Worm (Caenorhabditis elegans) whole organism, L4/young adult: ENCODE results near the gene Y43F8B.22.

Experiments used
- W03F9.2 ChIP-seq: fragments of 150-350 bp; optimal IDR thresholded peaks from 2 replicates; lab custom pipeline; 2014; ENCODE audit warnings: missing biosample characterization, missing genetic modification characterization
- him-1 ChIP-seq: sonication (generic microtip); optimal IDR thresholded peaks from 2 replicates; lab custom pipeline; 2016; ENCODE audit warnings: missing genotype, missing genetic modification reagents, missing genetic modification characterization, missing compliant biosample characterization

DNA sequence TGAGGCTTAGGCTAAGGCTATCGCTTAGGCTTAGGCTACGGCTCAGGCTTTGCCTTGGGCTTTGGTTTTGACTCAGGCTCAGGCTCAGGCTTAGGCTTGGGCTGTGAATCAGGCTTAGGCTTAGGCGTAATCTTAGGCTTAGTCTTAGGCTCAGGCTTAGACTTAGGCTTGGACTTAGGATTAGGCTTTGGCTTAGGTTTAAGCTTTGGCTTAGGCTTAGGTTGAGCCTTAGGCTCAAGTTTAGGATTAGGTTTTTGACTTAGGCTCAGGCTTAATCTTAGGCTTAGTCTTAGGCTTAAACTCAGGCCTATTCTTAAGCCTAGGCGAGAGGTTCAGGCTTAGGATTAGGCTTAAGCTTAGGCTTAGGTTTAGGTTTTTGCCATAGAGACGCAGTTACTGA, 27.7 kb downstream of the Y43F8B.22 start:
- TF ChIP-seq him-1 (no peak), W03F9.2 (tag; lab: Kevin White, UChicago) (no peak)
